Worm (Caenorhabditis elegans) whole organism, L4/young adult: ENCODE results near the gene fbxa-215.
"Not testable (repeated sequence)": the region's sequence is repeated elsewhere in the genome, so short reads cannot be mapped to it uniquely, and the experiment has no call there.

ENCODE experiments used
- W03F9.2 ChIP-seq: fragments of 150-350 bp; optimal IDR thresholded peaks from 2 replicates; lab custom pipeline; 2014; ENCODE audit warnings: missing biosample characterization, missing genetic modification characterization
- dao-5 ChIP-seq: sonication (generic microtip); optimal IDR thresholded peaks from 2 replicates; lab custom pipeline; 2016; ENCODE audit warnings: missing genotype, missing genetic modification characterization, moderate library complexity, missing compliant biosample characterization
- him-1 ChIP-seq: sonication (generic microtip); optimal IDR thresholded peaks from 2 replicates; lab custom pipeline; 2016; ENCODE audit warnings: missing genotype, missing genetic modification reagents, missing genetic modification characterization, missing compliant biosample characterization

fbxa-215 gene

DNA sequence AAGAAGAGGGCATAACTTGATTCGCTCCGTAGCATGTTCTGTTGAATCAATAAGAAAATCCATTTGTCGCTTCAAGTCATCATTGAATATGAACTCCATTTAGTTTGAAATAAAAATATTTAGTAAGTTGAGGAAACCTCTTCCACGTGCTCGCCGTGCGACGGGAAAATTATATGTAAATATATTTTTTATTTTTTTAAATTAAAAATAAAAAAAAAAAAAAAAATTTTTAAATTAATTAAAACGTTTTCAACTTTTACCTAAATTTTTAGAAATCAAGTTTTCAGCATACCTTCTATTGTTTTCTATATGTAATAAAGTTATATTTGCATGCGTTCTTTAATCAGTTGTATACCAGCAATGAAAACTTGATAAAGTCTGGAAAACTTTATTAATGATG is 7.3 kb downstream of the fbxa-215 start, which contains the start of gene Y45F10C.1:
Gene Y45F10C.1, minus strand, starts transcription at position 101 of the 400 bp plus-strand sequence.
- TF ChIP-seq him-1, dao-5, W03F9.2 (tag; lab: Kevin White, UChicago): not testable (repeated sequence)

- not testable (repeated sequence) for TF ChIP-seq dao-5, him-1, W03F9.2 (tag; lab: Kevin White, UChicago)
Measured at ce11 chrIV:13652023-13652422, 14.7 kb downstream of the fbxa-215 start, which contains the start of gene Y45F10C.6. Y45F10C.6 (plus strand) TSS chrIV:13652323.

ce11 chrIV:13651411-13651810 is 15.3 kb downstream of the fbxa-215 start, which contains the start of gene C08F11.12:
C08F11.12 (minus strand) TSS chrIV:13651511.
- not testable (repeated sequence) for TF ChIP-seq W03F9.2, dao-5, him-1 (tag; lab: Kevin White, UChicago)

ce11 chrIV:13650238-13650637 is 16.5 kb downstream of the fbxa-215 start, which contains the start of gene C08F11.17:
C08F11.17 (minus strand) TSS chrIV:13650338.
- TF ChIP-seq W03F9.2 (tag; lab: Kevin White, UChicago) (no peak), dao-5 (tag; lab: Kevin White, UChicago) (no peak), him-1 (tag; lab: Kevin White, UChicago) (no peak)

DNA sequence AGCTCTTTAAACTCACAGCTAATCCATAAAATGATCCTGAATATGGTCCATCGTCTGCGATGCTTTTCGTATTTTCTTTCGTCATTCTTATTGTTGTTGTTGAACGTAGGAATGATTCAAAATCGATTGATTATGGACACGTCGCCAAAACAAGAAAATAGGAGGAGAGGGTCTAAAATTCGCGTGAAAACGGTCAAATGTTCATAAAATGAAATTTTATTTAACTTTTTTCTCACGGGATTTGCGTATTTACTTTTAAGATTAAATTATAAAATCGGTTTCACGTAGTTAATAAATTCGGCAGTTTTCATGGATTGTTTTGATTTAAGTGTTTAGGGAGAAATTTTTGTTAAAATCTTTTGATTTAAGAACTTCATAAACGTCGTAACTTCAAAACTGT is 17.6 kb downstream of the fbxa-215 start, which contains the start of gene C08F11.10:
Gene C08F11.10, minus strand, starts transcription at position 101 of the 400 bp plus-strand sequence.
- TF ChIP-seq him-1 (tag; lab: Kevin White, UChicago): no peak
- TF ChIP-seq dao-5 (tag; lab: Kevin White, UChicago): no peak
- no peak for TF ChIP-seq W03F9.2 (tag; lab: Kevin White, UChicago)

ce11 chrIV:13647558-13647957 is 19.2 kb downstream of the fbxa-215 start, which contains the start of gene ule-4:
ule-4 (minus strand) TSS chrIV:13647658.
- TF ChIP-seq W03F9.2 (tag; lab: Kevin White, UChicago) (no peak), him-1 (tag; lab: Kevin White, UChicago) (no peak), dao-5 (tag; lab: Kevin White, UChicago) (no peak)

ce11 chrIV:13645823-13646222 is 20.9 kb downstream of the fbxa-215 start, which contains the start of gene srz-29:
srz-29 (minus strand) TSS chrIV:13645923.
- TF ChIP-seq W03F9.2 (tag; lab: Kevin White, UChicago): no peak
- TF ChIP-seq dao-5 (tag; lab: Kevin White, UChicago): no peak
- TF ChIP-seq him-1 (tag; lab: Kevin White, UChicago): no peak

DNA sequence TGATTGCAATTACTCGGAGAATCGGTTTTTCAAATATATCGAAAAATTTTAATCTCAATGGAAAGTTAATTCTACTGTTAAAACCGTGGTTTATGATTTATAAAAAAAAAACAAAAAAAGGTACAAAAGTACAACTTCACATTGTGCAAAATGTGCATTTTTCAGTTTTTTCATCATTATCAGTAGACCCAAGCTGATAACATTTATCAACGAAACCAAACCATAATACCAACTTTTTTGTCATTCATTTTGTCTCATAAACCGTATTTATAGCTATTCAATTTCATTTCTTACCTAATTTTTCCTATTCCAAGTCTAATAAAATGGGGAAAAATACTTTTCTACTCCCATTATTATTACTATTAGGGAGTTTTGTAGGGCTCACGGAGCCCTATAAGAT is 27.7 kb downstream of the fbxa-215 start, which contains the start of gene ugt-22:
Gene ugt-22, plus strand, starts transcription at position 234 of the 400 bp plus-strand sequence.
- TF ChIP-seq him-1 (tag; lab: Kevin White, UChicago) (no peak), dao-5 (tag; lab: Kevin White, UChicago) (no peak), W03F9.2 (tag; lab: Kevin White, UChicago) (no peak)

- no peak for TF ChIP-seq him-1 (tag; lab: Kevin White, UChicago)
- no peak for TF ChIP-seq dao-5 (tag; lab: Kevin White, UChicago)
- no peak for TF ChIP-seq W03F9.2 (tag; lab: Kevin White, UChicago)
Measured at ce11 chrIV:13636975-13637374, 29.7 kb downstream of the fbxa-215 start, which contains the start of gene C08F11.7. C08F11.7 (plus strand) TSS chrIV:13637275.

DNA sequence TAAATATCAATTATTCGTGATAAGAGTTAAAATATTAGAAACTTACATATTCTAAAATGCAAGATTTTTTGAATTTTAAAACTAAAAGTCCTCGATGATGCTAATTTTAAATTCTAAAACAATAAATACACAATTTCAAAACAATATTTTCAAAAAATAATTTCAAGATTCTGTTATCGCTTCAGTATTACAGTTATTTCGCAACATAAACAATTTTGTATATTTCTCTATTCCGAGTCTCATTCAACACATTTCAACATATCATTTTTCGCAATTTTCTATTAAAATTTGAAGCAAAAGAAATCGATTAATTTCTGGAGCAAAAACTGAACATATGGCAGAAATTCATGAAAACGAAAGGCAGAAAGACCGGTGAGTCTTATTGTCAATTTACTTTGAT is 33.5 kb downstream of the fbxa-215 start, which contains the start of gene fbxa-98:
Gene fbxa-98, plus strand, starts transcription at position 243 of the 400 bp plus-strand sequence.
- TF ChIP-seq dao-5 (tag; lab: Kevin White, UChicago): no peak
- TF ChIP-seq W03F9.2 (tag; lab: Kevin White, UChicago): no peak
- no peak for TF ChIP-seq him-1 (tag; lab: Kevin White, UChicago)

- no peak for TF ChIP-seq W03F9.2 (tag; lab: Kevin White, UChicago)
- no peak for TF ChIP-seq him-1 (tag; lab: Kevin White, UChicago)
- no peak for TF ChIP-seq dao-5 (tag; lab: Kevin White, UChicago)
Measured at ce11 chrIV:13632613-13633012, 34.1 kb downstream of the fbxa-215 start.

DNA sequence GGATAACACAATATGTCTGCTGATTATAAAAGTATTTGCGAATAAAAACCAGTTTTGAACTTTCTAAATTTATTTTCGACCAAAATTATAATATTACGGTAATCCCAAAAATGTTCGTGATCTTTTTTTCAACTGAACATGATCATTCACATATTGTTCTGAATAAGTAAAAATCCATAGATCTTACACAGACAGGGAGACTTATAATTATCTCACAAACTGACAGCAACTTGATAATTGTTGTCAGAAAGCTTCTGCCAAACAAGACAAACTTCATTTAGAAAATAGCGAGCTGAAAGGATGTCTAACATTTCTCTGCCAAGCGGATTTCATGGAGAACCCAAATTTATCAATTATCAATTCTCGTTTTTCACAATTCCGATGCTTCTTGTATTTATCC is 40.2 kb downstream of the fbxa-215 start, which contains the start of gene sru-21:
Gene sru-21, plus strand, starts transcription at position 301 of the 400 bp plus-strand sequence.
- TF ChIP-seq him-1 (tag; lab: Kevin White, UChicago): no peak

ce11 chrIV:13623533-13623932 is 43.2 kb downstream of the fbxa-215 start, which contains the start of gene C08F11.1:
C08F11.1 (plus strand) TSS chrIV:13623833.
- TF ChIP-seq him-1 (tag; lab: Kevin White, UChicago) (no peak), W03F9.2 (tag; lab: Kevin White, UChicago) (no peak), dao-5 (tag; lab: Kevin White, UChicago) (no peak)
